Worm (Caenorhabditis elegans) whole organism, L3 larva: ENCODE data around the gene F54D1.6.
A peak's percentile ranks its signal among the peaks of the same experiment; 100 is the strongest.

Experiments
- fkh-10 ChIP-seq: sonication (generic microtip); optimal IDR thresholded peaks from 2 replicates; lab custom pipeline; 2017; ENCODE audit warnings: missing biosample characterization, missing genetic modification reagents, missing genetic modification characterization
- fos-1 ChIP-seq: fragments of 150-350 bp; optimal IDR thresholded peaks from 2 replicates; lab custom pipeline; 2014; ENCODE audit warnings: missing biosample characterization, missing genetic modification characterization
- jun-1 ChIP-seq: fragments of 150-350 bp; optimal IDR thresholded peaks from 2 replicates; lab custom pipeline; 2014; ENCODE audit warnings: missing biosample characterization, missing genetic modification reagents, missing genetic modification characterization
- nhr-237 ChIP-seq: fragments of 150-350 bp; optimal IDR thresholded peaks from 2 replicates; lab custom pipeline; 2014; ENCODE audit warnings: missing biosample characterization, missing genetic modification characterization
- nhr-28 ChIP-seq: fragments of 150-350 bp; optimal IDR thresholded peaks from 2 replicates; lab custom pipeline; 2014; ENCODE audit warnings: missing biosample characterization, missing genetic modification characterization
- pha-4 ChIP-seq: fragments of 150-350 bp; optimal IDR thresholded peaks from 2 replicates; lab custom pipeline; 2014; ENCODE audit warnings: missing biosample characterization, missing genetic modification reagents, missing genetic modification characterization
- unc-62 ChIP-seq: fragments of 150-350 bp; sonication (generic microtip); optimal IDR thresholded peaks from 4 replicates; lab custom pipeline; 2014; ENCODE audit warnings: missing biosample characterization, missing genetic modification reagents, missing genetic modification characterization
- ztf-4 ChIP-seq: fragments of 150-350 bp; optimal IDR thresholded peaks from 2 replicates; lab custom pipeline; 2014; ENCODE audit warnings: missing biosample characterization, missing genetic modification characterization

DNA sequence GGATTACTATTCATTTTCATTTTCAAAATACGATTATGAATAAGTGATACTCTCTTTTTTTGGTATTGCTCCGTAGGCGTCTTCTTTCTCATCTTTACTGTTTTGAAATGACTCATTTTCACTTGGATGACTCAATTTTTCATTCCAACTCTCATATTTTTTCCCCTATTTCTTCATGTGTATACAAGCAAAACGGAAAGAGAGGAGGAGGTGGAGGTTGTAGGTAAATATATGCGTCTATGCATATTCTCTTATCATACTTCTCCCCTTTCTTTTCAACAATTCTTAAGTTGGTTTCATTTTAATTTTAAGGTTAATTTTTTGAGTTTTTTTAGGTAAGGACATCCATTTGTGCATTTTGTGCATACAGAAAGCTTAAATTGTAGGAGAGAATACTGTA lies 1.5 kb upstream of the F54D1.6 start:
- TF ChIP-seq nhr-28 (tag; lab: Kevin White, UChicago) (no peak), jun-1 (tag; lab: Kevin White, UChicago) (no peak), nhr-237 (no peak), fos-1 (tag; lab: Kevin White, UChicago) (no peak), unc-62 (GFP tag; lab: Kevin White, UChicago) (no peak), ztf-4 (tag; lab: Kevin White, UChicago) (no peak), fkh-10 (GFP tag; lab: Kevin White, UChicago) (no peak), pha-4 (peak; percentile 46)
